Fruit fly (Drosophila melanogaster) whole organism, embryonic: Measurements from ENCODE around the gene QIL1.
A peak's percentile ranks its signal among the peaks of the same experiment; 100 is the strongest.

Experiments
- Bgb ChIP-seq: fragments of 200-800 bp; sonication (Bioruptor generic); IDR thresholded peaks from 2 replicates; pipeline ENCODE4 v1.3.6; 2022; ENCODE audit warnings: missing biosample characterization, missing genetic modification characterization; ENCODE audit not compliant: partially characterized antibody
- CG10209 ChIP-seq: fragments of 200-800 bp; sonication (Bioruptor generic); optimal IDR thresholded peaks from 3 replicates; lab custom pipeline; 2017; ENCODE audit warnings: missing biosample characterization, mild to moderate bottlenecking, missing genetic modification characterization, missing genetic modification reagents
- CG11398 ChIP-seq: fragments of 200-800 bp; sonication (Bioruptor generic); optimal IDR thresholded peaks from 2 replicates; lab custom pipeline; 2016; ENCODE audit warnings: missing biosample characterization, missing genetic modification characterization
- CG12155 ChIP-seq: fragments of 200-800 bp; sonication (Bioruptor generic); optimal IDR thresholded peaks from 3 replicates; lab custom pipeline; 2016; ENCODE audit warnings: missing biosample characterization, missing genetic modification characterization
- CG12659 ChIP-seq: fragments of 200-800 bp; sonication (Bioruptor generic); optimal IDR thresholded peaks from 3 replicates; lab custom pipeline; 2017; ENCODE audit warnings: mild to moderate bottlenecking, missing biosample characterization, missing genetic modification reagents, missing genetic modification characterization
- CG13123 ChIP-seq: fragments of 200-800 bp; sonication (Bioruptor generic); optimal IDR thresholded peaks from 2 replicates; lab custom pipeline; 2016; ENCODE audit warnings: missing biosample characterization, missing genetic modification characterization
- CG15514 ChIP-seq: fragments of 200-800 bp; sonication (Bioruptor generic); optimal IDR thresholded peaks from 3 replicates; lab custom pipeline; 2017; ENCODE audit warnings: missing biosample characterization, missing genetic modification characterization, mild to moderate bottlenecking, moderate library complexity, missing genetic modification reagents
- CG16779 ChIP-seq: fragments of 200-800 bp; sonication (Bioruptor generic); IDR thresholded peaks from 2 replicates; pipeline ENCODE4 v1.3.6; 2022; ENCODE audit warnings: missing biosample characterization, missing genetic modification characterization
- CG17802 ChIP-seq: fragments of 200-800 bp; sonication (Bioruptor generic); optimal IDR thresholded peaks from 2 replicates; lab custom pipeline; 2018; ENCODE audit warnings: missing biosample characterization, mild to moderate bottlenecking, missing genetic modification characterization, moderate library complexity
- CG18011 ChIP-seq: fragments of 200-800 bp; sonication (Bioruptor generic); optimal IDR thresholded peaks from 2 replicates; lab custom pipeline; 2017; ENCODE audit warnings: missing biosample characterization, missing genetic modification characterization, mild to moderate bottlenecking, moderate library complexity, missing genotype
- CG2116 ChIP-seq: fragments of 200-800 bp; sonication (Bioruptor generic); optimal IDR thresholded peaks from 3 replicates; lab custom pipeline; 2018; ENCODE audit warnings: missing biosample characterization, mild to moderate bottlenecking, missing genetic modification characterization
- CG4424 ChIP-seq: fragments of 200-800 bp; sonication (Bioruptor generic); optimal IDR thresholded peaks from 3 replicates; lab custom pipeline; 2016; ENCODE audit warnings: missing biosample characterization, missing genetic modification characterization
- CG4854 ChIP-seq: fragments of 200-800 bp; sonication (Bioruptor generic); optimal IDR thresholded peaks from 2 replicates; lab custom pipeline; 2016; ENCODE audit warnings: missing biosample characterization, missing genetic modification characterization, inconsistent platforms
- CG5245 ChIP-seq: fragments of 200-800 bp; sonication (Bioruptor generic); optimal IDR thresholded peaks from 3 replicates; lab custom pipeline; 2016; ENCODE audit warnings: missing biosample characterization, missing genetic modification characterization
- CG7271 ChIP-seq: fragments of 200-800 bp; sonication (Bioruptor generic); optimal IDR thresholded peaks from 2 replicates; lab custom pipeline; 2018; ENCODE audit warnings: missing biosample characterization, mild to moderate bottlenecking, missing genetic modification characterization, moderate library complexity
- CG7963 ChIP-seq: fragments of 200-800 bp; sonication (Bioruptor generic); IDR thresholded peaks from 3 replicates; pipeline ENCODE4 v1.3.6; 2022; ENCODE audit warnings: missing biosample characterization, missing genetic modification characterization; ENCODE audit not compliant: partially characterized antibody
- CoRest ChIP-seq: fragments of 200-800 bp; sonication (Bioruptor generic); optimal IDR thresholded peaks from 3 replicates; lab custom pipeline; 2018; ENCODE audit warnings: missing biosample characterization, mild to moderate bottlenecking, missing genetic modification characterization, moderate library complexity
- E2f2 ChIP-seq: fragments of 200-800 bp; sonication (Bioruptor generic); IDR thresholded peaks from 2 replicates; pipeline ENCODE4 v1.3.6; 2022; ENCODE audit warnings: missing biosample characterization, missing genetic modification characterization
- H2.0 ChIP-seq: fragments of 200-800 bp; sonication (Bioruptor generic); IDR thresholded peaks from 2 replicates; pipeline ENCODE4 v1.3.6; 2022; ENCODE audit warnings: missing biosample characterization, missing genetic modification characterization
- HLH4C ChIP-seq: fragments of 200-800 bp; sonication (Bioruptor generic); IDR thresholded peaks from 3 replicates; pipeline ENCODE4 v1.3.6; 2022; ENCODE audit warnings: missing biosample characterization, missing genetic modification characterization; ENCODE audit not compliant: partially characterized antibody
- HLH54F ChIP-seq: fragments of 200-800 bp; sonication (Bioruptor generic); optimal IDR thresholded peaks from 3 replicates; lab custom pipeline; 2016; ENCODE audit warnings: missing biosample characterization, missing genetic modification characterization
- Lim3 ChIP-seq: fragments of 200-800 bp; sonication (Bioruptor generic); IDR thresholded peaks from 2 replicates; pipeline ENCODE4 v1.3.6; 2022; ENCODE audit warnings: missing biosample characterization, missing genetic modification characterization
- MBD-R2 ChIP-seq: fragments of 200-800 bp; sonication (Bioruptor generic); IDR thresholded peaks from 2 replicates; pipeline ENCODE4 v1.3.6; 2022; ENCODE audit warnings: missing biosample characterization, missing genetic modification characterization
- Med ChIP-seq: fragments of 200-800 bp; sonication (Bioruptor generic); peaks from one replicate; lab custom pipeline; 2016; ENCODE audit warnings: missing biosample characterization, missing genetic modification characterization, mild to moderate bottlenecking, inconsistent platforms, moderate library complexity
- Oaz ChIP-seq: fragments of 200-800 bp; sonication (Bioruptor generic); IDR thresholded peaks from 2 replicates; pipeline ENCODE4 v1.3.6; 2022; ENCODE audit warnings: missing biosample characterization, missing genetic modification characterization
- PHDP ChIP-seq: fragments of 200-800 bp; sonication (Bioruptor generic); optimal IDR thresholded peaks from 3 replicates; lab custom pipeline; 2018; ENCODE audit warnings: missing biosample characterization, mild to moderate bottlenecking, missing genetic modification characterization, moderate library complexity
- Trl ChIP-seq, 3 experiments: fragments of >200 bp in 2 of 3; fragments of 200-800 bp in 1 of 3; sonication (Bioruptor generic) in 1 of 3; optimal IDR thresholded peaks; 2 replicates in 1 of 3; 3 replicates in 2 of 3; lab custom pipeline; 2016 to 2017; ENCODE audit warnings: missing biosample characterization in 1 of 3, missing genetic modification characterization in 1 of 3
- Xrp1 ChIP-seq: fragments of 200-800 bp; sonication (Bioruptor generic); IDR thresholded peaks from 2 replicates; pipeline ENCODE4 v1.3.6; 2022; ENCODE audit warnings: missing biosample characterization, missing genetic modification characterization
- YL-1 ChIP-seq: fragments of 200-800 bp; sonication (Bioruptor generic); optimal IDR thresholded peaks from 3 replicates; lab custom pipeline; 2017; ENCODE audit warnings: missing biosample characterization, mild to moderate bottlenecking, missing genetic modification characterization
- ara ChIP-seq: fragments of 200-800 bp; sonication (Bioruptor generic); IDR thresholded peaks from 2 replicates; pipeline ENCODE4 v1.3.6; 2022; ENCODE audit warnings: missing biosample characterization, missing genetic modification characterization
- ato ChIP-seq: fragments of 200-800 bp; sonication (Bioruptor generic); IDR thresholded peaks from 2 replicates; pipeline ENCODE4 v1.3.6; 2022; ENCODE audit warnings: missing biosample characterization, missing genetic modification characterization; ENCODE audit not compliant: partially characterized antibody
- az2 ChIP-seq: fragments of 200-800 bp; sonication (Bioruptor generic); optimal IDR thresholded peaks from 3 replicates; lab custom pipeline; 2016; ENCODE audit warnings: missing biosample characterization, missing genetic modification characterization
- btn ChIP-seq: fragments of 200-800 bp; sonication (Bioruptor generic); optimal IDR thresholded peaks from 2 replicates; lab custom pipeline; 2016; ENCODE audit warnings: missing biosample characterization, missing genetic modification characterization
- gro ChIP-seq: fragments of 200-800 bp; sonication (Bioruptor generic); optimal IDR thresholded peaks from 2 replicates; lab custom pipeline; 2016; ENCODE audit warnings: missing biosample characterization, missing genetic modification characterization
- gsb-n ChIP-seq: fragments of 200-800 bp; sonication (Bioruptor generic); optimal IDR thresholded peaks from 3 replicates; lab custom pipeline; 2018; ENCODE audit warnings: missing biosample characterization, mild to moderate bottlenecking, missing genetic modification characterization
- ind ChIP-seq: fragments of 200-800 bp; sonication (Bioruptor generic); optimal IDR thresholded peaks from 3 replicates; lab custom pipeline; 2016; ENCODE audit warnings: missing biosample characterization, missing genetic modification characterization
- kni ChIP-seq: fragments of 200-800 bp; sonication (Bioruptor generic); optimal IDR thresholded peaks from 3 replicates; lab custom pipeline; 2017; ENCODE audit warnings: mild to moderate bottlenecking, missing biosample characterization, missing genetic modification reagents, missing genetic modification characterization
- mirr ChIP-seq: fragments of 200-800 bp; sonication (Bioruptor generic); optimal IDR thresholded peaks from 3 replicates; lab custom pipeline; 2018; ENCODE audit warnings: missing biosample characterization, mild to moderate bottlenecking, missing genetic modification characterization
- nerfin-2 ChIP-seq: fragments of 200-800 bp; sonication (Bioruptor generic); IDR thresholded peaks from 2 replicates; pipeline ENCODE4 v1.3.6; 2022; ENCODE audit warnings: missing biosample characterization, missing genetic modification characterization; ENCODE audit not compliant: partially characterized antibody
- nom ChIP-seq: fragments of 200-800 bp; sonication (Bioruptor generic); optimal IDR thresholded peaks from 2 replicates; lab custom pipeline; 2017; ENCODE audit warnings: missing biosample characterization, missing genetic modification characterization, mild to moderate bottlenecking, moderate library complexity, missing genetic modification reagents
- p53 ChIP-seq: fragments of 200-800 bp; sonication (Bioruptor generic); optimal IDR thresholded peaks from 2 replicates; lab custom pipeline; 2016; ENCODE audit warnings: missing biosample characterization, missing genetic modification characterization
- pros ChIP-seq: fragments of 200-800 bp; sonication (Bioruptor generic); optimal IDR thresholded peaks from 3 replicates; lab custom pipeline; 2019; ENCODE audit warnings: missing biosample characterization, mild to moderate bottlenecking, missing genetic modification characterization, moderate library complexity
- rib ChIP-seq: fragments of 200-800 bp; sonication (Bioruptor generic); IDR thresholded peaks from 2 replicates; pipeline ENCODE4 v1.3.6; 2022; ENCODE audit warnings: missing biosample characterization, missing genetic modification characterization
- sens-2 ChIP-seq: fragments of 200-800 bp; sonication (Bioruptor generic); IDR thresholded peaks from 2 replicates; pipeline ENCODE4 v1.3.6; 2022; ENCODE audit warnings: missing biosample characterization, missing genetic modification characterization
- slp2 ChIP-seq: fragments of 200-800 bp; sonication (Bioruptor generic); optimal IDR thresholded peaks from 2 replicates; lab custom pipeline; 2016; ENCODE audit warnings: missing biosample characterization, missing genetic modification characterization
- sug ChIP-seq: fragments of 200-800 bp; optimal IDR thresholded peaks from 2 replicates; lab custom pipeline; 2019; ENCODE audit warnings: missing biosample characterization, mild to moderate bottlenecking, missing genetic modification characterization, moderate library complexity
- tll ChIP-seq, 2 experiments: fragments of 200-800 bp in 1 of 2; fragments of >200 bp in 1 of 2; sonication (Bioruptor generic) in 1 of 2; optimal IDR thresholded peaks; 2 replicates each; lab custom pipeline; 2017 to 2019; ENCODE audit warnings: missing biosample characterization in 2 of 2, missing genetic modification characterization in 2 of 2, mild to moderate bottlenecking in 1 of 2, moderate library complexity in 1 of 2
- trem ChIP-seq: fragments of 200-800 bp; optimal IDR thresholded peaks from 3 replicates; lab custom pipeline; 2019; ENCODE audit warnings: missing biosample characterization, mild to moderate bottlenecking, missing genetic modification characterization, moderate library complexity

The QIL1 gene

DNA sequence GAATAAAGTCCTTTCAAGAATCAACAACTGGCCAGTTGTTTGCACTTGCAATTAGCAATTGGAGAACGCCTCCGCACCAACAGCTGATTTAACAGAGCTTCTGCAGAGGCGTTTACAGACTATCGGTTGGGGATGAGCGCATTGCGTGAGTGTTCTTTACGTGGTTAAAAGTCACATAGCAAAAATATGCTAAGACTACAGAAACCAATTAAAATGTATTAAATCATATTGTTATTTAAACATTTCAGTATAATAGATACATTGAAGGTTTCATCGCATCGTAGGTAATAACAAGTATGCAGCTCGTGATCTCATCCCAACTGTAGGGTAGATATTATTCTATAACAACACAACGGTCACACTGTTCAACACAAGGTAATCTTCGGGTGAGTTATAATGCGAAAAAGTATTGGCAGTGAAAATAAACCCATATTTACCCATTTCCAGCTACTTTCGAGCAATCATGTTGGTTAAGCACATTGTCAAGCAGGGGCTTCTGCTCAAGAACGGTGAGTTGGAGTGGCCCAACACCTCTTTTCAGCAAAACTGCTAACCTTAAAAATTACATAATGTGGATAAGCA, 40.5 kb upstream of the QIL1 start, which contains the start of the genes Sec3 and COX7B (continued):
- TF ChIP-seq PHDP = peak; percentile 66
- TF ChIP-seq Xrp1 (GFP tag; lab: Robert Waterston, UW) = peak; percentile 80
- TF ChIP-seq Oaz = no peak
- TF ChIP-seq CoRest (tag; lab: Kevin White, UChicago) = peak; percentile 78
- TF ChIP-seq nom (GFP tag; lab: Kevin White, UChicago) = peak; percentile 15
- TF ChIP-seq CG2116 = peak; percentile 75
- TF ChIP-seq ind (GFP tag; lab: Kevin White, UChicago) = peak; percentile 66
- TF ChIP-seq sug = peak; percentile 82
- peak; percentile 88 for TF ChIP-seq MBD-R2 (GFP tag; lab: Robert Waterston, UW)
- TF ChIP-seq HLH54F (GFP tag; lab: Kevin White, UChicago) = peak; percentile 74
- peak; percentile 35 to 65 for TF ChIP-seq tll (GFP tag; optimal IDR thresholded peaks at IDR 0.05; lab: Kevin White, UChicago)
- TF ChIP-seq rib = 0 out of 2 replicates have a peak, but pooled peaks have one; percentile 22
- peak; percentile 51 for TF ChIP-seq CG4854 (GFP tag; lab: Kevin White, UChicago)
- no peak for TF ChIP-seq CG5245 (GFP tag; lab: Kevin White, UChicago)
- TF ChIP-seq CG13123 = peak; percentile 46
- TF ChIP-seq CG17802 = no peak
- peak; percentile 89 for TF ChIP-seq trem (tag; lab: Kevin White, UChicago)
- peak; percentile 32; the same call in 1 of the 2 replicates for TF ChIP-seq E2f2 (GFP tag; lab: Robert Waterston, UW)
- peak; percentile 71 for TF ChIP-seq az2 (GFP tag; lab: Kevin White, UChicago)
- peak; percentile 71 for TF ChIP-seq CG12155
- peak; percentile 70 for TF ChIP-seq CG15514
- no peak for TF ChIP-seq CG7271 (tag; lab: Kevin White, UChicago)
- peak; percentile 91 for TF ChIP-seq YL-1 (GFP tag; lab: Kevin White, UChicago)
- peak; percentile 50 for TF ChIP-seq gsb-n (tag; lab: Kevin White, UChicago)
- no peak for TF ChIP-seq CG16779 (GFP tag; lab: Robert Waterston, UW)
- peak; percentile 93 for TF ChIP-seq Med (GFP tag; lab: Kevin White, UChicago)
- TF ChIP-seq btn = peak; percentile 10
- TF ChIP-seq mirr (GFP tag; lab: Kevin White, UChicago) = peak; percentile 18
- TF ChIP-seq gro (GFP tag; lab: Kevin White, UChicago) = peak; percentile 26
- TF ChIP-seq Trl (optimal IDR thresholded peaks at IDR 0.05; lab: Kevin White, UChicago) = no peak
- peak; percentile 20 for TF ChIP-seq Trl (GFP tag; optimal IDR thresholded peaks at IDR 0.05; lab: Kevin White, UChicago)
- TF ChIP-seq HLH4C (GFP tag; lab: Robert Waterston, UW) = peak; percentile 84
- TF ChIP-seq CG7963 = peak; percentile 41; the same call in 2 of the 3 replicates
- TF ChIP-seq kni (GFP tag; lab: Kevin White, UChicago) = no peak
- no peak for TF ChIP-seq p53
- no peak; the same call in 1 of the 2 replicates for TF ChIP-seq ato (GFP tag; lab: Robert Waterston, UW)
- TF ChIP-seq sens-2 (GFP tag; lab: Robert Waterston, UW) = no peak
- TF ChIP-seq pros (GFP tag; lab: Kevin White, UChicago) = no peak
- TF ChIP-seq CG12659 (GFP tag; lab: Kevin White, UChicago) = peak; percentile 75
- TF ChIP-seq slp2 (GFP tag; lab: Kevin White, UChicago) = peak; percentile 9
- TF ChIP-seq CG11398 (GFP tag; lab: Kevin White, UChicago) = no peak
- peak; percentile 49 for TF ChIP-seq CG10209 (GFP tag; lab: Kevin White, UChicago)
- TF ChIP-seq nerfin-2 (GFP tag; lab: Robert Waterston, UW) = peak; percentile 79
- TF ChIP-seq H2.0 (GFP tag; lab: Robert Waterston, UW) = peak; percentile 55
- TF ChIP-seq CG4424 (GFP tag; lab: Kevin White, UChicago) = peak; percentile 70
- TF ChIP-seq Lim3 (GFP tag; lab: Robert Waterston, UW) = no peak
- peak; percentile 16; the same call in 1 of the 2 replicates for TF ChIP-seq ara (GFP tag; lab: Robert Waterston, UW)
- TF ChIP-seq Bgb (GFP tag; lab: Robert Waterston, UW) = peak; percentile 89
- peak; percentile 29 for TF ChIP-seq CG18011
